Worm (Caenorhabditis elegans) whole organism, L4 larva: ENCODE data around the gene anoh-2.

Experiments used
- F37D6.2 ChIP-seq: sonication (generic microtip); optimal IDR thresholded peaks from 2 replicates; lab custom pipeline; 2016; ENCODE audit warnings: mild to moderate bottlenecking, missing genetic modification characterization, missing compliant biosample characterization
- cey-2 ChIP-seq: sonication (generic microtip); optimal IDR thresholded peaks from 3 replicates; lab custom pipeline; 2017; ENCODE audit warnings: missing genetic modification characterization, mild to moderate bottlenecking, missing compliant biosample characterization, antibody characterized with exemption, borderline replicate concordance; ENCODE audit not compliant: insufficient read depth
- lin-29 ChIP-seq: fragments of 200-800 bp; sonication (Bioruptor generic); IDR thresholded peaks from 2 replicates; pipeline ENCODE4 v1.3.6; 2022; ENCODE audit warnings: missing genetic modification reagents, missing genetic modification characterization, missing compliant biosample characterization
- mxl-2 ChIP-seq: fragments of 200-800 bp; sonication (Bioruptor generic); conservative IDR thresholded peaks from 2 replicates; pipeline ENCODE4 v1.3.6; 2022; ENCODE audit warnings: missing genetic modification reagents, missing genetic modification characterization, missing compliant biosample characterization
- sdz-12 ChIP-seq: fragments of 200-800 bp; sonication (Bioruptor generic); optimal IDR thresholded peaks from 2 replicates; lab custom pipeline; 2018; ENCODE audit warnings: mild to moderate bottlenecking, missing genetic modification characterization, missing compliant biosample characterization
- unc-130 ChIP-seq: sonication (generic microtip); optimal IDR thresholded peaks from 2 replicates; lab custom pipeline; 2016; ENCODE audit warnings: missing genetic modification reagents, missing genetic modification characterization, missing compliant biosample characterization

anoh-2 gene

ce11 chrIV:14715500-14715899, 57.4 kb downstream of the anoh-2 start, which contains the start of gene lgc-8:
TSS of gene lgc-8 (plus strand) at chrIV:14715800.
- TF ChIP-seq sdz-12 (no peak), F37D6.2 (tag; lab: Kevin White, UChicago) (no peak), lin-29 (GFP tag; lab: Robert Waterston, UW) (no peak), cey-2 (tag; lab: Kevin White, UChicago) (no peak), mxl-2 (GFP tag; lab: Robert Waterston, UW) (no peak), unc-130 (GFP tag; lab: Kevin White, UChicago) (no peak)
